Worm (Caenorhabditis elegans): ENCODE results near the gene praf-3.

Gene praf-3

ce11 chrIV:8379683-8380082 lies at the start of gene praf-3:
praf-3 (plus strand) TSS chrIV:8379983.
- TF ChIP-seq nhr-77 (tag; optimal IDR thresholded peaks at IDR 0.05) (no peak), nhr-25 (tag; optimal IDR thresholded peaks at IDR 0.05; ENCODE audit: borderline replicate concordance, insufficient read depth) (no peak), ctbp-1 (GFP tag; IDR thresholded peaks at IDR 0.05) (no peak), madf-5 (GFP tag; IDR thresholded peaks at IDR 0.05) (no peak), T26A8.4 (GFP tag; IDR thresholded peaks at IDR 0.05) (no peak)

ce11 chrIV:8332526-8332925 lies 47.3 kb upstream of the praf-3 start, which contains the start of gene lys-10:
lys-10 (plus strand) TSS chrIV:8332826.
- TF ChIP-seq nhr-76 (tag; optimal IDR thresholded peaks at IDR 0.05) (no peak), dve-1 (tag; optimal IDR thresholded peaks at IDR 0.05; ENCODE audit: insufficient read depth) (no peak), snpc-4 (tag; optimal IDR thresholded peaks at IDR 0.05) (no peak), aly-2 (tag; optimal IDR thresholded peaks at IDR 0.05) (no peak), ceh-62 (tag; optimal IDR thresholded peaks at IDR 0.05) (no peak), dmd-8 (GFP tag; IDR thresholded peaks at IDR 0.05) (no peak), jun-1 (tag; optimal IDR thresholded peaks at IDR 0.05) (no peak), ceh-82 (tag; optimal IDR thresholded peaks at IDR 0.05) (no peak), hmg-1.1 (GFP tag; IDR thresholded peaks at IDR 0.05) (no peak), Y48G9A.11 (GFP tag; IDR thresholded peaks at IDR 0.05) (no peak), T26A8.4 (GFP tag; IDR thresholded peaks at IDR 0.05) (no peak), lsy-2 (tag; optimal IDR thresholded peaks at IDR 0.05) (no peak), zip-2 (tag; optimal IDR thresholded peaks at IDR 0.05) (no peak), daf-8 (GFP tag; IDR thresholded peaks at IDR 0.05) (no peak), nhr-77 (tag; optimal IDR thresholded peaks at IDR 0.05) (no peak), saeg-2 (GFP tag; IDR thresholded peaks at IDR 0.05) (no peak), dmd-6 (GFP tag; IDR thresholded peaks at IDR 0.05) (no peak)

ce11 chrIV:8333034-8333433 lies 46.7 kb upstream of the praf-3 start:
- TF ChIP-seq saeg-2 (GFP tag; IDR thresholded peaks at IDR 0.05) (no peak), unc-62 (GFP tag; optimal IDR thresholded peaks at IDR 0.05 in 1 of 2) (peak in 1 of 2 experiments; percentile 97), unc-62 (tag; optimal IDR thresholded peaks at IDR 0.05) (no peak)

ce11 chrIV:8333554-8333953 lies 46.2 kb upstream of the praf-3 start:
- no peak for TF ChIP-seq mep-1 (tag; optimal IDR thresholded peaks at IDR 0.05)
- no peak for TF ChIP-seq ZK337.2 (GFP tag; IDR thresholded peaks at IDR 0.05)
- no peak for TF ChIP-seq vab-7 (GFP tag; IDR thresholded peaks at IDR 0.05)
- TF ChIP-seq ceh-82 (tag; optimal IDR thresholded peaks at IDR 0.05): no peak
- no peak for TF ChIP-seq mxl-3 (GFP tag; optimal IDR thresholded peaks at IDR 0.05)
- no peak for TF ChIP-seq snpc-1.2 (GFP tag; IDR thresholded peaks at IDR 0.05)
- TF ChIP-seq lin-38 (GFP tag; IDR thresholded peaks at IDR 0.05): no peak
- no peak for TF ChIP-seq zip-11 (GFP tag; IDR thresholded peaks at IDR 0.05)
- TF ChIP-seq daf-16 (GFP tag; optimal IDR thresholded peaks at IDR 0.05): no peak
- TF ChIP-seq daf-16 (tag; optimal IDR thresholded peaks at IDR 0.05): no peak
- no peak for TF ChIP-seq duxl-1 (tag; optimal IDR thresholded peaks at IDR 0.05; ENCODE audit: poor library complexity)
- no peak for TF ChIP-seq php-3 (GFP tag; IDR thresholded peaks at IDR 0.05)
- no peak for TF ChIP-seq nhr-11 (tag; optimal IDR thresholded peaks at IDR 0.05)

ce11 chrIV:8333954-8333987 lies 46.0 kb upstream of the praf-3 start, which contains the start of gene his-31:
his-31 (minus strand) TSS chrIV:8333983.
- TF ChIP-seq ceh-28 (tag; optimal IDR thresholded peaks at IDR 0.05) (no peak), ZK337.2 (GFP tag; IDR thresholded peaks at IDR 0.05) (no peak), Y75B8A.6 (GFP tag; IDR thresholded peaks at IDR 0.05) (no peak), pqm-1 (tag; optimal IDR thresholded peaks at IDR 0.05) (no peak), php-3 (GFP tag; IDR thresholded peaks at IDR 0.05) (no peak), F49E8.2 (tag; optimal IDR thresholded peaks at IDR 0.05; ENCODE audit: borderline replicate concordance) (no peak), lsy-2 (tag; optimal IDR thresholded peaks at IDR 0.05) (no peak), skn-1 (tag; optimal IDR thresholded peaks at IDR 0.05) (no peak), ztf-11 (tag; optimal IDR thresholded peaks at IDR 0.05) (no peak), mxl-3 (GFP tag; optimal IDR thresholded peaks at IDR 0.05) (no peak), egl-27 (tag; optimal IDR thresholded peaks at IDR 0.05) (no peak)

All from whole organism, L4 larva.